Worm (Caenorhabditis elegans) whole organism, early embryonic: ENCODE measurements around the gene set-13.

Source experiments
- ama-1 ChIP-seq: fragments of 150-350 bp; optimal IDR thresholded peaks from 2 replicates; lab custom pipeline; 2014
- flt-1 ChIP-seq: fragments of 200-800 bp; sonication (Bioruptor generic); IDR thresholded peaks from 2 replicates; pipeline ENCODE4 v1.3.6; 2022; ENCODE audit warnings: missing genetic modification characterization, missing compliant biosample characterization

DNA sequence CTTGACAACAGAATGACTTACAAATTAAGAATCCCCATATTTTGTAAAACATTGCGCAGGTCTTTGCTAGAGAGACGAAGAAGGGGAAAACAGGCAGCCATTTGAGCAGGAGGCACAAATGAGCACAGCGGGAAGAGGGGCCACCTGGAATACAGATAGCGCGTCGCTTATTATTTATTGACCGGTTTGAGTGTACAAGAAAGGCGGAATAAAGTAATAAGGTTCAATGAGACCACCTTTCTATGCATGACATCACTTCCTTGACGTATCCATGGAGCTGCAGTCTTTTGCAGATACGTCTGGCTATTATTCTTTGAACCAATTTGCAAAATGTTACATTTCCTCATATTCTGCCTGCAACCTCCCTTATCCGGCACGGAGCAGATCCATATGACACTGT, 41.9 kb upstream of the set-13 start, which contains the start of gene fbxb-111:
- no peak for TF ChIP-seq ama-1
- TF ChIP-seq flt-1 (GFP tag; lab: Robert Waterston, UW): no peak
